Fruit fly (Drosophila melanogaster) whole organism, embryonic: ENCODE measurements around the gene CG15717.

ENCODE experiments used
- B-H1 ChIP-seq: fragments of 200-800 bp; sonication (Bioruptor generic); IDR thresholded peaks from 3 replicates; pipeline ENCODE4 v1.3.6; 2022; ENCODE audit warnings: missing biosample characterization, missing genetic modification characterization
- Bteb2 ChIP-seq: fragments of 200-800 bp; sonication (Bioruptor generic); optimal IDR thresholded peaks from 2 replicates; lab custom pipeline; 2016; ENCODE audit warnings: missing biosample characterization, missing genetic modification characterization
- CG10267 ChIP-seq: fragments of 200-800 bp; sonication (Bioruptor generic); optimal IDR thresholded peaks from 2 replicates; lab custom pipeline; 2018; ENCODE audit warnings: missing biosample characterization, mild to moderate bottlenecking, missing genetic modification characterization, moderate library complexity
- CG10366 ChIP-seq: fragments of 200-800 bp; sonication (Bioruptor generic); IDR thresholded peaks from 2 replicates; pipeline ENCODE4 v1.3.6; 2022; ENCODE audit warnings: missing biosample characterization, missing genetic modification characterization
- CG11456 ChIP-seq: fragments of 200-800 bp; sonication (Bioruptor generic); IDR thresholded peaks from 3 replicates; pipeline ENCODE4 v1.3.6; 2022; ENCODE audit warnings: missing biosample characterization, missing genetic modification characterization
- CG11695 ChIP-seq: fragments of 200-800 bp; sonication (Bioruptor generic); IDR thresholded peaks from 3 replicates; pipeline ENCODE4 v1.3.6; 2022; ENCODE audit warnings: missing biosample characterization, missing genetic modification characterization
- CG12942 ChIP-seq: fragments of 200-800 bp; sonication (Bioruptor generic); optimal IDR thresholded peaks from 3 replicates; lab custom pipeline; 2016; ENCODE audit warnings: missing biosample characterization, missing genetic modification characterization
- CG13424 ChIP-seq: fragments of 200-800 bp; sonication (Bioruptor generic); optimal IDR thresholded peaks from 2 replicates; lab custom pipeline; 2019; ENCODE audit warnings: missing biosample characterization, mild to moderate bottlenecking, missing genetic modification characterization, moderate library complexity
- CG14710 ChIP-seq: fragments of 200-800 bp; sonication (Bioruptor generic); optimal IDR thresholded peaks from 3 replicates; lab custom pipeline; 2019; ENCODE audit warnings: missing biosample characterization, mild to moderate bottlenecking, missing genetic modification characterization, moderate library complexity
- CG15269 ChIP-seq: fragments of 200-800 bp; sonication (Bioruptor generic); optimal IDR thresholded peaks from 2 replicates; lab custom pipeline; 2018; ENCODE audit warnings: missing biosample characterization, mild to moderate bottlenecking, missing genetic modification characterization, moderate library complexity
- CG1529 ChIP-seq: fragments of 200-800 bp; sonication (Bioruptor generic); optimal IDR thresholded peaks from 3 replicates; lab custom pipeline; 2018; ENCODE audit warnings: missing biosample characterization, missing genetic modification characterization
- CG15514 ChIP-seq: fragments of 200-800 bp; sonication (Bioruptor generic); optimal IDR thresholded peaks from 3 replicates; lab custom pipeline; 2017; ENCODE audit warnings: missing biosample characterization, missing genetic modification characterization, mild to moderate bottlenecking, moderate library complexity, missing genetic modification reagents
- CG1792 ChIP-seq: fragments of 200-800 bp; sonication (Bioruptor generic); optimal IDR thresholded peaks from 2 replicates; lab custom pipeline; 2016; ENCODE audit warnings: missing biosample characterization, missing genetic modification characterization
- CG2678 ChIP-seq: fragments of 200-800 bp; sonication (Bioruptor generic); optimal IDR thresholded peaks from 3 replicates; lab custom pipeline; 2019; ENCODE audit warnings: missing biosample characterization, mild to moderate bottlenecking, missing genetic modification characterization, moderate library complexity
- CG2875 ChIP-seq: fragments of 200-800 bp; sonication (Bioruptor generic); optimal IDR thresholded peaks from 2 replicates; lab custom pipeline; 2017; ENCODE audit warnings: missing biosample characterization, mild to moderate bottlenecking, missing genetic modification characterization, missing genetic modification reagents
- CG3995 ChIP-seq: fragments of 200-800 bp; sonication (Bioruptor generic); optimal IDR thresholded peaks from 3 replicates; lab custom pipeline; 2016; ENCODE audit warnings: missing biosample characterization, missing genetic modification characterization
- CG4328 ChIP-seq: fragments of 200-800 bp; sonication (Bioruptor generic); optimal IDR thresholded peaks from 3 replicates; lab custom pipeline; 2017; ENCODE audit warnings: missing biosample characterization, missing genetic modification reagents, missing genetic modification characterization
- CG5180 ChIP-seq: fragments of 200-800 bp; sonication (Bioruptor generic); optimal IDR thresholded peaks from 3 replicates; lab custom pipeline; 2017; ENCODE audit warnings: missing biosample characterization, missing genetic modification characterization, mild to moderate bottlenecking, moderate library complexity, missing genetic modification reagents
- CG9932 ChIP-seq: fragments of 200-800 bp; sonication (Bioruptor generic); IDR thresholded peaks from 2 replicates; pipeline ENCODE4 v1.3.6; 2022; ENCODE audit warnings: missing biosample characterization, missing genetic modification characterization
- D19A ChIP-seq: fragments of 200-800 bp; optimal IDR thresholded peaks from 3 replicates; lab custom pipeline; 2019; ENCODE audit warnings: missing biosample characterization, mild to moderate bottlenecking, missing genetic modification characterization, moderate library complexity
- Dbx ChIP-seq: fragments of 200-800 bp; sonication (Bioruptor generic); IDR thresholded peaks from 3 replicates; pipeline ENCODE4 v1.3.6; 2022; ENCODE audit warnings: missing biosample characterization, missing genetic modification characterization
- Gsc ChIP-seq: fragments of 200-800 bp; sonication (Bioruptor generic); IDR thresholded peaks from 2 replicates; pipeline ENCODE4 v1.3.6; 2022; ENCODE audit warnings: missing biosample characterization, missing genetic modification characterization
- H2.0 ChIP-seq: fragments of 200-800 bp; sonication (Bioruptor generic); IDR thresholded peaks from 2 replicates; pipeline ENCODE4 v1.3.6; 2022; ENCODE audit warnings: missing biosample characterization, missing genetic modification characterization
- HLH3B ChIP-seq: fragments of 200-800 bp; sonication (Bioruptor generic); IDR thresholded peaks from 2 replicates; pipeline ENCODE4 v1.3.6; 2022; ENCODE audit warnings: missing biosample characterization, missing genetic modification characterization
- Hr39 ChIP-seq: fragments of >200 bp; optimal IDR thresholded peaks from 2 replicates; lab custom pipeline; 2017
- MBD-R2 ChIP-seq: fragments of 200-800 bp; sonication (Bioruptor generic); IDR thresholded peaks from 2 replicates; pipeline ENCODE4 v1.3.6; 2022; ENCODE audit warnings: missing biosample characterization, missing genetic modification characterization
- Nf-YB ChIP-seq: fragments of 200-800 bp; sonication (Bioruptor generic); optimal IDR thresholded peaks from 3 replicates; lab custom pipeline; 2019; ENCODE audit warnings: missing biosample characterization, mild to moderate bottlenecking, missing genetic modification characterization, moderate library complexity
- Nf-YC ChIP-seq: fragments of 200-800 bp; optimal IDR thresholded peaks from 3 replicates; lab custom pipeline; 2019; ENCODE audit warnings: missing biosample characterization, mild to moderate bottlenecking, missing genetic modification characterization, moderate library complexity
- Pdp1 ChIP-seq, 2 experiments: fragments of 200-800 bp; sonication (Bioruptor generic); optimal IDR thresholded peaks; 3 replicates each; lab custom pipeline; 2016; ENCODE audit warnings: missing biosample characterization in 2 of 2, missing genetic modification characterization in 2 of 2, mild to moderate bottlenecking in 1 of 2, moderate library complexity in 1 of 2
- Rx ChIP-seq: fragments of 200-800 bp; sonication (Bioruptor generic); IDR thresholded peaks from 2 replicates; pipeline ENCODE4 v1.3.6; 2022; ENCODE audit warnings: missing biosample characterization, missing genetic modification characterization
- Sox102F ChIP-seq: fragments of 200-800 bp; sonication (Bioruptor generic); optimal IDR thresholded peaks from 2 replicates; lab custom pipeline; 2018; ENCODE audit warnings: missing biosample characterization, mild to moderate bottlenecking, missing genetic modification characterization, moderate library complexity
- al ChIP-seq: fragments of 200-800 bp; sonication (Bioruptor generic); IDR thresholded peaks from 2 replicates; pipeline ENCODE4 v1.3.6; 2022; ENCODE audit warnings: missing biosample characterization, missing genetic modification characterization
- bab2 ChIP-seq: fragments of 200-800 bp; sonication (Bioruptor generic); optimal IDR thresholded peaks from 2 replicates; lab custom pipeline; 2016; ENCODE audit warnings: missing biosample characterization, missing genetic modification characterization
- bcd ChIP-seq: fragments of 200-800 bp; sonication (Bioruptor generic); optimal IDR thresholded peaks from 2 replicates; lab custom pipeline; 2017; ENCODE audit warnings: missing biosample characterization, mild to moderate bottlenecking, missing genetic modification characterization
- crc ChIP-seq: fragments of 200-800 bp; sonication (Bioruptor generic); optimal IDR thresholded peaks from 2 replicates; lab custom pipeline; 2016; ENCODE audit warnings: missing biosample characterization, missing genetic modification characterization
- dmrt99B ChIP-seq: fragments of 200-800 bp; sonication (Bioruptor generic); optimal IDR thresholded peaks from 2 replicates; lab custom pipeline; 2018; ENCODE audit warnings: missing biosample characterization, mild to moderate bottlenecking, missing genetic modification characterization, moderate library complexity
- fd96Cb ChIP-seq: fragments of 200-800 bp; sonication (Bioruptor generic); optimal IDR thresholded peaks from 2 replicates; lab custom pipeline; 2018; ENCODE audit warnings: missing biosample characterization, mild to moderate bottlenecking, missing genetic modification characterization, moderate library complexity
- fu2 ChIP-seq: fragments of 200-800 bp; sonication (Bioruptor generic); optimal IDR thresholded peaks from 2 replicates; lab custom pipeline; 2016; ENCODE audit warnings: missing biosample characterization, missing genetic modification characterization
- grau ChIP-seq: fragments of 200-800 bp; optimal IDR thresholded peaks from 3 replicates; lab custom pipeline; 2019; ENCODE audit warnings: missing biosample characterization, mild to moderate bottlenecking, missing genetic modification characterization, moderate library complexity
- lbe ChIP-seq: fragments of 200-800 bp; sonication (Bioruptor generic); optimal IDR thresholded peaks from 2 replicates; lab custom pipeline; 2016; ENCODE audit warnings: missing biosample characterization, mild to moderate bottlenecking, missing genetic modification characterization
- lmd ChIP-seq: fragments of 200-800 bp; sonication (Bioruptor generic); IDR thresholded peaks from 2 replicates; pipeline ENCODE4 v1.3.6; 2022; ENCODE audit warnings: missing biosample characterization, missing genetic modification characterization
- onecut ChIP-seq: fragments of 200-800 bp; sonication (Bioruptor generic); IDR thresholded peaks from 2 replicates; pipeline ENCODE4 v1.3.6; 2022; ENCODE audit warnings: missing biosample characterization, missing genetic modification characterization
- pnt ChIP-seq: fragments of 200-800 bp; sonication (Bioruptor generic); optimal IDR thresholded peaks from 3 replicates; lab custom pipeline; 2016; ENCODE audit warnings: missing biosample characterization, missing genetic modification characterization
- prd ChIP-seq, 3 experiments: fragments of >200 bp in 2 of 3; fragments of 200-800 bp in 1 of 3; sonication (Bioruptor generic) in 1 of 3; optimal IDR thresholded peaks in 2 of 3; IDR thresholded peaks in 1 of 3; 2 replicates in 2 of 3; 3 replicates in 1 of 3; pipeline versions ENCODE4 v1.3.6 to Lab custom; 2017 to 2022; ENCODE audit warnings: missing biosample characterization in 1 of 3, missing genetic modification characterization in 1 of 3
- pros ChIP-seq: fragments of 200-800 bp; sonication (Bioruptor generic); optimal IDR thresholded peaks from 3 replicates; lab custom pipeline; 2019; ENCODE audit warnings: missing biosample characterization, mild to moderate bottlenecking, missing genetic modification characterization, moderate library complexity
- pum ChIP-seq: fragments of 200-800 bp; sonication (Bioruptor generic); optimal IDR thresholded peaks from 2 replicates; lab custom pipeline; 2016; ENCODE audit warnings: missing biosample characterization, missing genetic modification characterization
- row ChIP-seq: fragments of 200-800 bp; sonication (Bioruptor generic); IDR thresholded peaks from 3 replicates; pipeline ENCODE4 v1.3.6; 2022; ENCODE audit warnings: missing biosample characterization, missing genetic modification characterization
- ssp ChIP-seq: fragments of 200-800 bp; sonication (Bioruptor generic); IDR thresholded peaks from 2 replicates; pipeline ENCODE4 v1.3.6; 2022; ENCODE audit warnings: missing biosample characterization, missing genetic modification characterization
- tgo ChIP-seq: fragments of 200-800 bp; sonication (Bioruptor generic); IDR thresholded peaks from 3 replicates; pipeline ENCODE4 v1.3.6; 2022; ENCODE audit warnings: missing biosample characterization, missing genetic modification characterization
- wor ChIP-seq: fragments of 200-800 bp; sonication (Bioruptor generic); IDR thresholded peaks from 2 replicates; pipeline ENCODE4 v1.3.6; 2022; ENCODE audit warnings: missing biosample characterization, missing genetic modification characterization

The CG15717 gene

DNA sequence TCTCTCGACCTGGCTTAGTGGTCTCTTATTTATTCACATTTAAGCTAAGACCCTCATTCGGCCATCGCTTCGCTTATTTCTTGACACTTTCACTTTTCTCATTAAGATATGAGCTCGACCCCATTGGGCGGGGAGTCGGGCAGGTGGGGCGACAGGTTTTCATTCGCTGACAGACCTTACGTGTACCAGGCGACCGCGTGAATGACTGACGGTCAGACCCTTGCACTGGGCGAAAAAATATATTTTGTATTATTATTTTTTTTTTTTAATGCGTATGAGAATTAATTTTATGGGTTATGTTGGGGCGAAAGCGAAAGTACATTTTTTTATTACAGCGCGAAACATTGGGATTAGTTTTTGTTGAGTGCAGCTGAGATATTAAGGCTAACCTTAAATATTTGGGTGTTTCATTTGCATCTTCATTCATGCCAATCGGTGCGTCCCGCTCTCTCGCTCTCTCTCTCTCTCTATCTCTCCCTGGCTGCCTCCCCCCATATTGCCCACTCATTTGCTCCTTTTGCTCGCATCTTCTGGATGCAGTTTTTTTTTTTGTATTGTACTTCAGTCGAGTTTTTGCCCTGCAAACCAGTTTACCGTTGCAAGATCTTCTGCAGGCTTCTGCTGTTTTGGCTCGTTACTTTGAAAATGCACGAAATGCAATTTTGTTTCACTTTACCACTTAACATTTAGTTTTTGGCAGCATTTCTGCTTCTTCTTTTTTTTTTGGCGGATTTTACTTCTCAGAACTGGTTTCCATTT is 8.4 kb downstream of the CG15717 start (continued):
- TF ChIP-seq CG3995 (GFP tag; lab: Kevin White, UChicago) (no peak), onecut (GFP tag; lab: Robert Waterston, UW) (peak; percentile 64), fd96Cb (tag; lab: Kevin White, UChicago) (peak; percentile 38), Gsc (GFP tag; lab: Robert Waterston, UW) (no peak), CG13424 (tag; lab: Kevin White, UChicago) (peak; percentile 50), lmd (peak; percentile 66), Pdp1 (GFP tag; optimal IDR thresholded peaks at IDR 0.05; lab: Kevin White, UChicago) (peak; percentile 13 to 45), wor (GFP tag; lab: Robert Waterston, UW) (peak; percentile 70), bab2 (GFP tag; lab: Kevin White, UChicago) (peak; percentile 44), CG11695 (peak; percentile 52; the same call in 1 of the 3 replicates), prd (optimal IDR thresholded peaks at IDR 0.05; lab: Kevin White, UChicago) (no peak), prd (GFP tag; IDR thresholded peaks at IDR 0.05; lab: Robert Waterston, UW) (peak; percentile 70), al (GFP tag; lab: Robert Waterston, UW) (no peak), grau (tag; lab: Kevin White, UChicago) (peak; percentile 39), CG2678 (peak; percentile 72), D19A (tag; lab: Kevin White, UChicago) (peak; percentile 38), CG1529 (GFP tag; lab: Kevin White, UChicago) (peak; percentile 16), CG9932 (GFP tag; lab: Robert Waterston, UW) (no peak), H2.0 (GFP tag; lab: Robert Waterston, UW) (peak; percentile 45), CG10267 (tag; lab: Kevin White, UChicago) (peak; percentile 18), Sox102F (GFP tag; lab: Kevin White, UChicago) (peak; percentile 54), Bteb2 (GFP tag; lab: Kevin White, UChicago) (no peak), Rx (peak; percentile 47; the same call in 1 of the 2 replicates), pum (GFP tag; lab: Kevin White, UChicago) (peak; percentile 8), dmrt99B (tag; lab: Kevin White, UChicago) (peak; percentile 66), CG2875 (GFP tag; lab: Kevin White, UChicago) (peak; percentile 27), CG14710 (tag; lab: Kevin White, UChicago) (peak; percentile 17), CG15269 (tag; lab: Kevin White, UChicago) (peak; percentile 15), Dbx (GFP tag; lab: Robert Waterston, UW) (no peak), B-H1 (GFP tag; lab: Robert Waterston, UW) (peak; percentile 67), row (GFP tag; lab: Robert Waterston, UW) (peak; percentile 76), CG15514 (GFP tag; lab: Kevin White, UChicago) (no peak), CG11456 (GFP tag; lab: Robert Waterston, UW) (peak; percentile 60; the same call in 1 of the 3 replicates), CG5180 (GFP tag; lab: Kevin White, UChicago) (peak; percentile 57), ssp (peak; percentile 69), CG1792 (GFP tag; lab: Kevin White, UChicago) (no peak), bcd (GFP tag; lab: Kevin White, UChicago) (peak; percentile 43), lbe (peak; percentile 21), pnt (peak; percentile 17), pros (peak; percentile 39), CG12942 (no peak), fu2 (GFP tag; lab: Kevin White, UChicago) (no peak), Nf-YC (tag; lab: Kevin White, UChicago) (peak; percentile 27), Hr39 (lab: Kevin White, UChicago) (no peak), tgo (GFP tag; lab: Robert Waterston, UW) (peak; percentile 68), CG10366 (GFP tag; lab: Robert Waterston, UW) (peak; percentile 76), MBD-R2 (GFP tag; lab: Robert Waterston, UW) (no peak), CG4328 (GFP tag; lab: Kevin White, UChicago) (no peak), Nf-YB (peak; percentile 38), crc (GFP tag; lab: Kevin White, UChicago) (no peak), HLH3B (GFP tag; lab: Robert Waterston, UW) (peak; percentile 77)
